Fruit fly (Drosophila melanogaster) whole organism, embryonic: ENCODE data around the gene CG1494.

Experiments
- Atf-2 ChIP-seq: fragments of 200-800 bp; sonication (Bioruptor generic); optimal IDR thresholded peaks from 2 replicates; lab custom pipeline; 2016; ENCODE audit warnings: missing biosample characterization, missing genetic modification characterization
- Bdp1 ChIP-seq: fragments of 200-800 bp; sonication (Bioruptor generic); optimal IDR thresholded peaks from 3 replicates; lab custom pipeline; 2016; ENCODE audit warnings: missing biosample characterization, missing genetic modification characterization
- CG10209 ChIP-seq: fragments of 200-800 bp; sonication (Bioruptor generic); optimal IDR thresholded peaks from 3 replicates; lab custom pipeline; 2017; ENCODE audit warnings: missing biosample characterization, mild to moderate bottlenecking, missing genetic modification characterization, missing genetic modification reagents
- CG10267 ChIP-seq: fragments of 200-800 bp; sonication (Bioruptor generic); optimal IDR thresholded peaks from 2 replicates; lab custom pipeline; 2018; ENCODE audit warnings: missing biosample characterization, mild to moderate bottlenecking, missing genetic modification characterization, moderate library complexity
- CG10321 ChIP-seq: fragments of 200-800 bp; sonication (Bioruptor generic); IDR thresholded peaks from 2 replicates; pipeline ENCODE4 v1.3.6; 2022; ENCODE audit warnings: missing biosample characterization, missing genetic modification characterization
- CG12236 ChIP-seq: fragments of 200-800 bp; sonication (Bioruptor generic); optimal IDR thresholded peaks from 2 replicates; lab custom pipeline; 2016; ENCODE audit warnings: missing biosample characterization, missing genetic modification characterization
- CG12659 ChIP-seq: fragments of 200-800 bp; sonication (Bioruptor generic); optimal IDR thresholded peaks from 3 replicates; lab custom pipeline; 2017; ENCODE audit warnings: mild to moderate bottlenecking, missing biosample characterization, missing genetic modification reagents, missing genetic modification characterization
- CG1529 ChIP-seq: fragments of 200-800 bp; sonication (Bioruptor generic); optimal IDR thresholded peaks from 3 replicates; lab custom pipeline; 2018; ENCODE audit warnings: missing biosample characterization, missing genetic modification characterization
- CG17829 ChIP-seq: fragments of 200-800 bp; optimal IDR thresholded peaks from 2 replicates; lab custom pipeline; 2019; ENCODE audit warnings: missing biosample characterization, mild to moderate bottlenecking, missing genetic modification characterization, moderate library complexity
- CG2129 ChIP-seq: fragments of 200-800 bp; sonication (Bioruptor generic); IDR thresholded peaks from 2 replicates; pipeline ENCODE4 v1.3.6; 2022; ENCODE audit warnings: missing biosample characterization, missing genetic modification characterization; ENCODE audit not compliant: partially characterized antibody
- CG2199 ChIP-seq: fragments of 200-800 bp; sonication (Bioruptor generic); IDR thresholded peaks from 3 replicates; pipeline ENCODE4 v1.3.6; 2022; ENCODE audit warnings: missing biosample characterization, missing genetic modification characterization
- CG2202 ChIP-seq: fragments of 200-800 bp; sonication (Bioruptor generic); optimal IDR thresholded peaks from 2 replicates; lab custom pipeline; 2018; ENCODE audit warnings: missing biosample characterization, mild to moderate bottlenecking, missing genetic modification characterization
- CG3281 ChIP-seq: fragments of 200-800 bp; sonication (Bioruptor generic); optimal IDR thresholded peaks from 3 replicates; lab custom pipeline; 2017; ENCODE audit warnings: missing biosample characterization, mild to moderate bottlenecking, missing genetic modification characterization
- CG34376 ChIP-seq: fragments of 200-800 bp; sonication (Bioruptor generic); optimal IDR thresholded peaks from 2 replicates; lab custom pipeline; 2018; ENCODE audit warnings: missing biosample characterization, mild to moderate bottlenecking, missing genetic modification characterization
- CG4424 ChIP-seq: fragments of 200-800 bp; sonication (Bioruptor generic); optimal IDR thresholded peaks from 3 replicates; lab custom pipeline; 2016; ENCODE audit warnings: missing biosample characterization, missing genetic modification characterization
- CG4820 ChIP-seq: fragments of 200-800 bp; sonication (Bioruptor generic); optimal IDR thresholded peaks from 3 replicates; lab custom pipeline; 2016; ENCODE audit warnings: missing biosample characterization, missing genetic modification characterization
- CG6175 ChIP-seq: fragments of 200-800 bp; sonication (Bioruptor generic); IDR thresholded peaks from 3 replicates; pipeline ENCODE4 v1.3.6; 2022; ENCODE audit warnings: missing biosample characterization, missing genetic modification characterization
- CG6272 ChIP-seq: fragments of 200-800 bp; sonication (Bioruptor generic); IDR thresholded peaks from 2 replicates; pipeline ENCODE4 v1.3.6; 2022; ENCODE audit warnings: missing biosample characterization, missing genetic modification characterization
- CG6689 ChIP-seq: fragments of 200-800 bp; sonication (Bioruptor generic); IDR thresholded peaks from 2 replicates; pipeline ENCODE4 v1.3.6; 2022; ENCODE audit warnings: missing biosample characterization, missing genetic modification characterization
- CG8089 ChIP-seq: fragments of 200-800 bp; sonication (Bioruptor generic); optimal IDR thresholded peaks from 3 replicates; lab custom pipeline; 2016; ENCODE audit warnings: missing biosample characterization, missing genetic modification characterization
- CG9797 ChIP-seq: fragments of 200-800 bp; sonication (Bioruptor generic); optimal IDR thresholded peaks from 3 replicates; lab custom pipeline; 2018; ENCODE audit warnings: missing biosample characterization, mild to moderate bottlenecking, missing genetic modification characterization
- CG9932 ChIP-seq: fragments of 200-800 bp; sonication (Bioruptor generic); IDR thresholded peaks from 2 replicates; pipeline ENCODE4 v1.3.6; 2022; ENCODE audit warnings: missing biosample characterization, missing genetic modification characterization
- Doc2 ChIP-seq: fragments of 200-800 bp; sonication (Bioruptor generic); IDR thresholded peaks from 2 replicates; pipeline ENCODE4 v1.3.6; 2022; ENCODE audit warnings: missing biosample characterization, missing genetic modification characterization
- E2f2 ChIP-seq: fragments of 200-800 bp; sonication (Bioruptor generic); IDR thresholded peaks from 2 replicates; pipeline ENCODE4 v1.3.6; 2022; ENCODE audit warnings: missing biosample characterization, missing genetic modification characterization
- Eip74EF ChIP-seq, 2 experiments: fragments of 200-800 bp in 1 of 2; fragments of >200 bp in 1 of 2; sonication (Bioruptor generic) in 1 of 2; optimal IDR thresholded peaks; 2 replicates each; lab custom pipeline; 2017 to 2019; ENCODE audit warnings: missing biosample characterization in 2 of 2, missing genetic modification characterization in 2 of 2, mild to moderate bottlenecking in 1 of 2, moderate library complexity in 1 of 2
- Ets97D ChIP-seq: fragments of 200-800 bp; sonication (Bioruptor generic); optimal IDR thresholded peaks from 3 replicates; lab custom pipeline; 2016; ENCODE audit warnings: missing biosample characterization, missing genetic modification characterization
- Fer3 ChIP-seq: fragments of 200-800 bp; sonication (Bioruptor generic); optimal IDR thresholded peaks from 2 replicates; lab custom pipeline; 2018; ENCODE audit warnings: missing biosample characterization, mild to moderate bottlenecking, missing genetic modification characterization, moderate library complexity
- HLH54F ChIP-seq: fragments of 200-800 bp; sonication (Bioruptor generic); optimal IDR thresholded peaks from 3 replicates; lab custom pipeline; 2016; ENCODE audit warnings: missing biosample characterization, missing genetic modification characterization
- HLHmδ ChIP-seq: fragments of 200-800 bp; sonication (Bioruptor generic); optimal IDR thresholded peaks from 2 replicates; lab custom pipeline; 2018; ENCODE audit warnings: missing biosample characterization, mild to moderate bottlenecking, missing genetic modification characterization, moderate library complexity
- Jarid2 ChIP-seq: fragments of 200-800 bp; sonication (Bioruptor generic); optimal IDR thresholded peaks from 3 replicates; lab custom pipeline; 2017; ENCODE audit warnings: mild to moderate bottlenecking, missing biosample characterization, missing genetic modification reagents, missing genetic modification characterization
- Mrtf ChIP-seq: fragments of 200-800 bp; sonication (Bioruptor generic); IDR thresholded peaks from 3 replicates; pipeline ENCODE4 v1.3.6; 2022; ENCODE audit warnings: missing biosample characterization, missing genetic modification characterization
- Myb ChIP-seq: fragments of 200-800 bp; sonication (Bioruptor generic); optimal IDR thresholded peaks from 2 replicates; lab custom pipeline; 2016; ENCODE audit warnings: missing biosample characterization, missing genetic modification characterization
- Neu2 ChIP-seq: fragments of 200-800 bp; sonication (Bioruptor generic); optimal IDR thresholded peaks from 3 replicates; lab custom pipeline; 2016; ENCODE audit warnings: missing biosample characterization, missing genetic modification characterization, borderline replicate concordance
- Oaz ChIP-seq: fragments of 200-800 bp; sonication (Bioruptor generic); IDR thresholded peaks from 2 replicates; pipeline ENCODE4 v1.3.6; 2022; ENCODE audit warnings: missing biosample characterization, missing genetic modification characterization
- Opbp ChIP-seq: fragments of 200-800 bp; sonication (Bioruptor generic); IDR thresholded peaks from 3 replicates; pipeline ENCODE4 v1.3.6; 2022; ENCODE audit warnings: missing biosample characterization, missing genetic modification characterization; ENCODE audit not compliant: partially characterized antibody
- Ssrp ChIP-seq: fragments of 200-800 bp; sonication (Bioruptor generic); optimal IDR thresholded peaks from 2 replicates; lab custom pipeline; 2018; ENCODE audit warnings: missing biosample characterization, mild to moderate bottlenecking, missing genetic modification characterization, moderate library complexity
- bcd ChIP-seq: fragments of 200-800 bp; sonication (Bioruptor generic); optimal IDR thresholded peaks from 2 replicates; lab custom pipeline; 2017; ENCODE audit warnings: missing biosample characterization, mild to moderate bottlenecking, missing genetic modification characterization
- crol ChIP-seq: fragments of 200-800 bp; sonication (Bioruptor generic); IDR thresholded peaks from 2 replicates; pipeline ENCODE4 v1.3.6; 2022; ENCODE audit warnings: missing biosample characterization, missing genetic modification characterization
- exex ChIP-seq: fragments of 200-800 bp; sonication (Bioruptor generic); optimal IDR thresholded peaks from 4 replicates; lab custom pipeline; 2018; ENCODE audit warnings: missing biosample characterization, mild to moderate bottlenecking, missing genetic modification characterization, moderate library complexity
- gsb ChIP-seq: fragments of 200-800 bp; sonication (Bioruptor generic); IDR thresholded peaks from 2 replicates; pipeline ENCODE4 v1.3.6; 2022; ENCODE audit warnings: missing biosample characterization, missing genetic modification characterization
- h ChIP-seq: fragments of >200 bp; optimal IDR thresholded peaks from 2 replicates; lab custom pipeline; 2017
- ind ChIP-seq: fragments of 200-800 bp; sonication (Bioruptor generic); optimal IDR thresholded peaks from 3 replicates; lab custom pipeline; 2016; ENCODE audit warnings: missing biosample characterization, missing genetic modification characterization
- phol ChIP-seq: fragments of 200-800 bp; sonication (Bioruptor generic); optimal IDR thresholded peaks from 3 replicates; lab custom pipeline; 2018; ENCODE audit warnings: missing biosample characterization, mild to moderate bottlenecking, missing genetic modification characterization, moderate library complexity
- salm ChIP-seq: fragments of 200-800 bp; sonication (Bioruptor generic); optimal IDR thresholded peaks from 2 replicates; lab custom pipeline; 2018; ENCODE audit warnings: missing biosample characterization, mild to moderate bottlenecking, missing genetic modification characterization
- sens ChIP-seq: fragments of 200-800 bp; sonication (Bioruptor generic); peaks from one replicate; lab custom pipeline; 2016; ENCODE audit warnings: missing biosample characterization, missing genetic modification characterization
- sens-2 ChIP-seq: fragments of 200-800 bp; sonication (Bioruptor generic); IDR thresholded peaks from 2 replicates; pipeline ENCODE4 v1.3.6; 2022; ENCODE audit warnings: missing biosample characterization, missing genetic modification characterization
- tio ChIP-seq: fragments of 200-800 bp; sonication (Bioruptor generic); optimal IDR thresholded peaks from 2 replicates; lab custom pipeline; 2017; ENCODE audit warnings: missing biosample characterization, missing genetic modification characterization, inconsistent platforms
- tx ChIP-seq: fragments of 200-800 bp; sonication (Bioruptor generic); optimal IDR thresholded peaks from 2 replicates; lab custom pipeline; 2016; ENCODE audit warnings: missing biosample characterization, missing genetic modification characterization
- vvl ChIP-seq: fragments of 200-800 bp; sonication (Bioruptor generic); IDR thresholded peaks from 2 replicates; pipeline ENCODE4 v1.3.6; 2022; ENCODE audit warnings: missing biosample characterization, missing genetic modification characterization
- zf30C ChIP-seq: fragments of 200-800 bp; sonication (Bioruptor generic); optimal IDR thresholded peaks from 3 replicates; lab custom pipeline; 2018; ENCODE audit warnings: missing biosample characterization, mild to moderate bottlenecking, missing genetic modification characterization

Gene CG1494

DNA sequence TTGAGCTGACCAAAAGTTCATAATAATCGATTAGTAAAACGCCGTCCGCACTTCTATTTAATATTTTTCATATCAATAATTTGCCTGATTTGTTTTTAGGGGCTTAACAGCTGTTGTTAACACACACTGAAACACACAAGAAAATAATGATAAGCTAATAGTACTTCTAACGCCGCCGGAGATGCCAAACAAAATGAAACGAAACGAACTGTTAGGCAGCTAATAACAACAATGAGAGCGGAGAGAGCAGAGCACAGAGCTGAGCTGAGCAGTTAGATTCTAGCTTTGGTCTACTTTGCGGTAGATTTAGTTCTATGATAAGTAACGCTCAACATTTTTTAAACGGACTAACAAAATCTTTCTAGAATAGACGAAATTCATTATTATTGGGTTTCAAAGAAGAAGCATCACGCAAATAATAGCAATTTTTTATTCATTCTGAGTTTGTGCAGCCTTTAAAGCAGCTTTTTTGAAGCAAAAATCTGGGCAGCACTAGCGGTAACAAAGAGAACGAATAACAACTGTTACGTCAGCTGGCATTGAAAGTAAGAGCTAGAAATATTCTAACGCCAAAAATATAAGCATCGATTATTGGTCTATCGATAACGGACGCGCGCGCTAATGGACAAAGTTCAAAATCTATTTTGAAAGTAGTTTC lies 21.5 kb downstream of the CG1494 start, which contains the start of gene Abca3 (continued):
- no peak for TF ChIP-seq CG2199
- peak; percentile 9 for TF ChIP-seq salm (tag; lab: Kevin White, UChicago)
- no peak; the same call in 1 of the 2 replicates for TF ChIP-seq sens-2 (GFP tag; lab: Robert Waterston, UW)
- TF ChIP-seq Ssrp (tag; lab: Kevin White, UChicago) = peak; percentile 38
- TF ChIP-seq h (lab: Kevin White, UChicago) = no peak
- TF ChIP-seq CG12236 (GFP tag; lab: Kevin White, UChicago) = peak; percentile 33
- TF ChIP-seq Atf-2 (GFP tag; lab: Kevin White, UChicago) = peak; percentile 16
- peak; percentile 46 for TF ChIP-seq Myb (GFP tag; lab: Kevin White, UChicago)
- no peak for TF ChIP-seq CG9797 (GFP tag; lab: Kevin White, UChicago)
- peak; percentile 77 for TF ChIP-seq Fer3
- TF ChIP-seq CG4820 (GFP tag; lab: Kevin White, UChicago) = no peak
- TF ChIP-seq CG4424 (GFP tag; lab: Kevin White, UChicago) = peak; percentile 25
- TF ChIP-seq CG10209 = peak; percentile 52
- peak; percentile 97 for TF ChIP-seq exex (tag; lab: Kevin White, UChicago)
- TF ChIP-seq CG12659 (GFP tag; lab: Kevin White, UChicago) = peak; percentile 71
- no peak for TF ChIP-seq zf30C (GFP tag; lab: Kevin White, UChicago)
- TF ChIP-seq CG2202 = no peak
- peak; percentile 64 for TF ChIP-seq phol (tag; lab: Kevin White, UChicago)
- TF ChIP-seq tx (GFP tag; lab: Kevin White, UChicago) = peak; percentile 42
- TF ChIP-seq Neu2 = no peak
- no peak for TF ChIP-seq Oaz
- peak; percentile 5 for TF ChIP-seq CG8089
- TF ChIP-seq CG2129 = no peak
- no peak for TF ChIP-seq HLHmδ (GFP tag; lab: Kevin White, UChicago)
- TF ChIP-seq Ets97D (GFP tag; lab: Kevin White, UChicago) = no peak
- TF ChIP-seq Opbp (GFP tag; lab: Robert Waterston, UW) = 0 out of 3 replicates have a peak, but pooled peaks have one; percentile 26
- peak; percentile 54 for TF ChIP-seq CG17829
- peak; percentile 55 for TF ChIP-seq CG10267 (tag; lab: Kevin White, UChicago)
- no peak for TF ChIP-seq CG1529 (GFP tag; lab: Kevin White, UChicago)
- peak; percentile 63 for TF ChIP-seq bcd
- TF ChIP-seq ind (GFP tag; lab: Kevin White, UChicago) = peak; percentile 59
- TF ChIP-seq Mrtf (GFP tag; lab: Robert Waterston, UW) = no peak
- no peak for TF ChIP-seq Bdp1 (GFP tag; lab: Kevin White, UChicago)
- peak; percentile 84 for TF ChIP-seq E2f2 (GFP tag; lab: Robert Waterston, UW)
- peak in 1 of 2 experiments; percentile 17 for TF ChIP-seq Eip74EF (GFP tag; optimal IDR thresholded peaks at IDR 0.05; lab: Kevin White, UChicago)
- TF ChIP-seq CG34376 (GFP tag; lab: Kevin White, UChicago) = peak; percentile 88
- no peak for TF ChIP-seq crol
- TF ChIP-seq CG9932 (GFP tag; lab: Robert Waterston, UW) = peak; percentile 78
- no peak; the same call in 1 of the 2 replicates for TF ChIP-seq CG6689 (GFP tag; lab: Robert Waterston, UW)
- TF ChIP-seq CG10321 (GFP tag; lab: Robert Waterston, UW) = no peak
- peak; percentile 93 for TF ChIP-seq sens
- no peak; the same call in 1 of the 2 replicates for TF ChIP-seq gsb
- TF ChIP-seq Jarid2 (GFP tag; lab: Kevin White, UChicago) = no peak
- no peak for TF ChIP-seq vvl (GFP tag; lab: Robert Waterston, UW)
- no peak for TF ChIP-seq tio (GFP tag; lab: Kevin White, UChicago)
- no peak for TF ChIP-seq Doc2
- TF ChIP-seq CG6272 (GFP tag; lab: Robert Waterston, UW) = no peak; the same call in 1 of the 2 replicates
- TF ChIP-seq CG6175 (GFP tag; lab: Robert Waterston, UW) = no peak
- peak; percentile 50 for TF ChIP-seq HLH54F (GFP tag; lab: Kevin White, UChicago)
- peak; percentile 78 for TF ChIP-seq CG3281 (GFP tag; lab: Kevin White, UChicago)
